Worm (Caenorhabditis elegans): ENCODE results near the gene lhpp-1.

lhpp-1 gene

DNA sequence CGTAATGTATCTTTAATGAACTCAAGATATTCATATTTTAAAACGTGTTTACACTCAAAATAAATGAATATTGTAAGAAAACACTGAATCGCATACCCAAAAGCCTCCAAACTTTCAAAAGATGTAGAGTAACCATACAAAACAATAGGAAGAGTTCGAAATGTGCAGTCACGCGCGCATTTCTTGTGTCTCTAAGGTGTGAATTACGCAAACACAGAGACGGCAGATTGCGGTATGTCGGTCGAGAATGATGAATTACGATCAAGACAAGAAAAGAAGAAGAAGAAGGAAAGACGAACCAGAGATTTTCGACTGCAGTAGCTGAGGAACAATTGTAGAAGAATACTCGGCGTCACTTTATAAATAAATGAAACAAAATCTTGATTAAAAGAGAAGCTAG is at the start of gene lhpp-1:
lhpp-1 (minus strand) TSS at position 354 of the 400 bp plus-strand sequence.
- TF ChIP-seq ztf-29 (GFP tag; IDR thresholded peaks at IDR 0.05), result no peak
- TF ChIP-seq tab-1 (GFP tag; IDR thresholded peaks at IDR 0.05), result no peak
- no peak for TF ChIP-seq klf-2 (GFP tag; conservative IDR thresholded peaks at IDR 0.05)
- no peak for TF ChIP-seq med-1 (GFP tag; optimal IDR thresholded peaks at IDR 0.05; ENCODE audit: insufficient read depth)
- TF ChIP-seq T22C8.4 (GFP tag; IDR thresholded peaks at IDR 0.05), result no peak
- TF ChIP-seq flt-1 (GFP tag; IDR thresholded peaks at IDR 0.05), result no peak
- no peak for TF ChIP-seq ref-1 (GFP tag; conservative IDR thresholded peaks at IDR 0.05)
- TF ChIP-seq cog-1 (tag; optimal IDR thresholded peaks at IDR 0.05), result no peak
- no peak for TF ChIP-seq ztf-23 (GFP tag; IDR thresholded peaks at IDR 0.05)

DNA sequence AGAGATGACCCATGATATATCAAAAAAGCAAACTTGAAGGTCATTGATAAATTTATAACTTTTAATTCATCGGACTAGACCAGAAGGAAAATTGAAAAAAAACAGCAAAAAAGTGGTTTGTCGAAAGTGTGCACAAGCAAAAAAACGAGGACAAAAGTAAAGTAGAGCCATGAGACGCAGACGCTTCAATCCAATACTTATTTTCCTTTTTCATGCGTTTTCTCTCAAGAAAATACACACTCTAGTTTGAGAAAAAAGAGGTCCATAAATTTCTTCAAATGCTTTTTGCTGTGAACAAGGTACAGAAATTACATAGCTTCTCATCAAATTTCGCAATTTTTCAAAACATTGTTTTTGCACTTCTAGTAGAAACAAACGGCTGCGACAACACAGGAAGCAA is 49.6 kb upstream of the lhpp-1 start:
- TF ChIP-seq med-1 (GFP tag; optimal IDR thresholded peaks at IDR 0.05; ENCODE audit: insufficient read depth), result no peak
- TF ChIP-seq klf-2 (GFP tag; conservative IDR thresholded peaks at IDR 0.05), result no peak
- no peak for TF ChIP-seq tab-1 (GFP tag; IDR thresholded peaks at IDR 0.05)
- TF ChIP-seq flt-1 (GFP tag; IDR thresholded peaks at IDR 0.05), result no peak

DNA sequence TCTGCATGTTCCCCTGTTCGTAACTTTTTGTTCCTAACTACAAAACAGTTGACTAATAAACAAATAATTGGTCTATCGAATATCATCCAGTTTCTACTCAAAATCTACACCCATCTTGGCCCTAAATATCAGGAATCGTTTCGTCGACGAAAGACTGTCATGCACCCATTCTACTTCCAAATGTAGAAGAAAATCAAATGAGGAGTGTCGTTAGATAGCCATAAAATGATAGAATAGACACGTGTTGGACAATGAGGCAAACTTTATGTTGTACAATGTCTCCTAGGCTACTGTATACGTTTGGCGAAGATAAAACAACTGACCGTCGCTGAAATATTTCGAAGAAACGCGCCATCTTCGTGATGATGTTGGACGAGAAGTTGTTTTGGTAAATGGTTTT is 48.4 kb upstream of the lhpp-1 start:
- TF ChIP-seq ztf-23 (GFP tag; IDR thresholded peaks at IDR 0.05), result no peak
- no peak for TF ChIP-seq flt-1 (GFP tag; IDR thresholded peaks at IDR 0.05)

DNA sequence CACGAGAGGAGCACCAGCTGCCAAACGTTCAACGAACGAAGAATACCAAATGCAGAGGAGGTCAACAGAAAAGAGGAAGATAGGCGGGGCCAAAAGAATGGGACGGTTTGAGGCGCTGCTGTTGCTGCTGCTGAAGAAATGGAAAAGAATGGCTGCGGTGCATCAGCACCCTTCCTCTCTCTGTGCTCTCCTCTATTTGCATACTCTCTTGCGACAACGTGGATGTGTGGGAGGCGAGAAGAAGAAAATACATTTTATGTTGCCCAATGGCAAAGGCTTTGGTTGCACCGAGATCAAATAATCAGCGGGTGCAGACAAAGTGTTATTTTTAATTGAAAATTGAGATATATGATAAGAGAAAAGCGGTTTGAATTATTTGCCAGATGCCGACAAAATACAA is 46.8 kb upstream of the lhpp-1 start:
- no peak for TF ChIP-seq flt-1 (GFP tag; IDR thresholded peaks at IDR 0.05)
- TF ChIP-seq tab-1 (GFP tag; IDR thresholded peaks at IDR 0.05), result no peak
- TF ChIP-seq ztf-29 (GFP tag; IDR thresholded peaks at IDR 0.05), result no peak
- TF ChIP-seq T22C8.4 (GFP tag; IDR thresholded peaks at IDR 0.05), result no peak
- TF ChIP-seq ztf-23 (GFP tag; IDR thresholded peaks at IDR 0.05), result no peak
- no peak for TF ChIP-seq klf-2 (GFP tag; conservative IDR thresholded peaks at IDR 0.05)

DNA sequence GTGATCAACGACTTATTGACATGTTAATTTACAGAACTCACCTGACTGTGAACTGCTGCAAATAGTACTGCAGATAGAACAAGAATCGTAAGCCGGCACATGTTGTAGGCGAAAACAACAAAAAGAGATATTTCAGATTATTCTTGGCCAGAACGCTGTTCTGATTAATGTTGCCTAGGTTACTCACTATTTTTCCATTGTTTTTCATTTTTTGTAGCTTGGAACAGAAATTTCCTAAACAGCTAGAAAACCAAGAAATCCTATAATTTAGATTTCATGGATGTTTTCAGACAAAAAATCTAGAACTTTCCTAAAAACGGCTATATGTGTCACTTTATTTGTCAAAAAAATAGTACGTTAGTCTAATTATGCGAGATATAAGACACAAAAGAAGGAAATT is 42.9 kb upstream of the lhpp-1 start, which contains the start of gene C27A7.9:
C27A7.9 (minus strand) TSS at position 101 of the 400 bp plus-strand sequence.
- TF ChIP-seq tab-1 (GFP tag; IDR thresholded peaks at IDR 0.05) (no peak), cog-1 (tag; optimal IDR thresholded peaks at IDR 0.05) (no peak), flt-1 (GFP tag; IDR thresholded peaks at IDR 0.05) (no peak), T22C8.4 (GFP tag; IDR thresholded peaks at IDR 0.05) (no peak), ref-1 (GFP tag; conservative IDR thresholded peaks at IDR 0.05) (no peak), med-1 (GFP tag; optimal IDR thresholded peaks at IDR 0.05; ENCODE audit: insufficient read depth) (no peak), klf-2 (GFP tag; conservative IDR thresholded peaks at IDR 0.05) (no peak), ztf-23 (GFP tag; IDR thresholded peaks at IDR 0.05) (no peak), ztf-29 (GFP tag; IDR thresholded peaks at IDR 0.05) (no peak)

DNA sequence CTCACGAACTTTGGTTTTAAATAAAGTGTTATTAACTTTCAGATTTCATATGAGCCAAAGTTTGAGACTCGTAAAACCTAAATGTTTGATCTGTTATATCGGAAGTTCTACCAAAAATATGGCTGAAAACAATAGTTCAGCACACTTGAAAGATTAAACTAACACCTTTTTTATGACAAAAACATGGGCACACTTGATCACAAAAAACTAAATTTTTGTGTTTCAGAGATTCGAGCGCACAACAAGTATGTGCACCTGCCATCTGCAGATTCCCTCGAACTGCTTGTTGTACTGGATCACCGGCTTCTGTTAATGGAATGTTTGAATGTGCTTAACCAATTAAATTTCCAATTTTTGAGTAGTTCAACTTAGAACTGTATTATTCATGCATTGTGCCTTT is 42.2 kb upstream of the lhpp-1 start:
- TF ChIP-seq ref-1 (GFP tag; conservative IDR thresholded peaks at IDR 0.05), result no peak
- no peak for TF ChIP-seq med-1 (GFP tag; optimal IDR thresholded peaks at IDR 0.05; ENCODE audit: insufficient read depth)
- TF ChIP-seq cog-1 (tag; optimal IDR thresholded peaks at IDR 0.05), result no peak

DNA sequence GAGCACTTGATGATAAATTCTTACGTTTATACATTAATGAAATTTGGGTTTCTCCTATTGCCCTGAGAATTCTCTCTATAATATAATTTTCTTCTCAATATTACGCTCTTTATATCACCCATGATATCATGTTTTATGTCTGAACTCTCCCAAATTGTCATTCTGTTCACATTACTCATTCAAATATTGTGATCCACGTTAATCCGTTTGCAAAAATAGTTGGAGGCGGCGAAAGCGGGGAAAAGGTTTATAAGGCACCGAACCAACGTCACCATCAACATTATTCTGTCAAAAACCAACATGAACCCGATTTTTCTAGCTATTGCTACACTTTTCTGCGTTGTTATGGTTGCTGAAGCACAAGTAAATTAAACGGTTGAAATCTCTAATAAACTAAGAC is 41.3 kb upstream of the lhpp-1 start, which contains the start of gene C27A7.8:
C27A7.8 (plus strand) TSS at position 301 of the 400 bp plus-strand sequence.
- TF ChIP-seq med-1 (GFP tag; optimal IDR thresholded peaks at IDR 0.05; ENCODE audit: insufficient read depth), result no peak
- no peak for TF ChIP-seq ztf-23 (GFP tag; IDR thresholded peaks at IDR 0.05)
- TF ChIP-seq flt-1 (GFP tag; IDR thresholded peaks at IDR 0.05), result no peak
- TF ChIP-seq T22C8.4 (GFP tag; IDR thresholded peaks at IDR 0.05), result no peak
- no peak for TF ChIP-seq tab-1 (GFP tag; IDR thresholded peaks at IDR 0.05)
- TF ChIP-seq ztf-29 (GFP tag; IDR thresholded peaks at IDR 0.05), result no peak
- no peak for TF ChIP-seq klf-2 (GFP tag; conservative IDR thresholded peaks at IDR 0.05)
- no peak for TF ChIP-seq cog-1 (tag; optimal IDR thresholded peaks at IDR 0.05)
- no peak for TF ChIP-seq ref-1 (GFP tag; conservative IDR thresholded peaks at IDR 0.05)

DNA sequence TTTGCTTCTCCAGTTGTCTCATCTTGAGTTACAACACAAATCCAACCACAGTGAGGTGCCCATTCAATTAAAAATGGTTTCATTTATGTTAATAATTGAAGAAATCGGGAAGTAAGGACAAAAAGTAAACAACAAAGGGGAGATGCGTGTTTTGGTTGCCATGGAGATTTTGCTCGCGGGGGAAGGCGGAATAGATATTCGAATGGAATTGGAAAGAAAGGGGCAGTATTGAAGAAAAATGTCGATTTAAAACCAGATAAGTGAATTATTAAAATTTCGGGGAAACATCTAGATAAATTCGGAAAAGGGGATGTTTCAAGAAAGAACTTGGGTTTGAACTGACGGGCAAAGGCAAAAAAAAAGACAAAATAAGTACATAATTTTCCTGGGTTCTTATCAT is 39.0 kb upstream of the lhpp-1 start, which contains the start of gene che-11:
che-11 (minus strand) TSS at position 101 of the 400 bp plus-strand sequence.
- no peak for TF ChIP-seq T22C8.4 (GFP tag; IDR thresholded peaks at IDR 0.05)
- no peak for TF ChIP-seq klf-2 (GFP tag; conservative IDR thresholded peaks at IDR 0.05)
- TF ChIP-seq cog-1 (tag; optimal IDR thresholded peaks at IDR 0.05), result no peak
- TF ChIP-seq flt-1 (GFP tag; IDR thresholded peaks at IDR 0.05), result no peak
- TF ChIP-seq tab-1 (GFP tag; IDR thresholded peaks at IDR 0.05), result no peak
- no peak for TF ChIP-seq ztf-29 (GFP tag; IDR thresholded peaks at IDR 0.05)
- TF ChIP-seq med-1 (GFP tag; optimal IDR thresholded peaks at IDR 0.05; ENCODE audit: insufficient read depth), result no peak
- TF ChIP-seq ref-1 (GFP tag; conservative IDR thresholded peaks at IDR 0.05), result no peak
- no peak for TF ChIP-seq ztf-23 (GFP tag; IDR thresholded peaks at IDR 0.05)

DNA sequence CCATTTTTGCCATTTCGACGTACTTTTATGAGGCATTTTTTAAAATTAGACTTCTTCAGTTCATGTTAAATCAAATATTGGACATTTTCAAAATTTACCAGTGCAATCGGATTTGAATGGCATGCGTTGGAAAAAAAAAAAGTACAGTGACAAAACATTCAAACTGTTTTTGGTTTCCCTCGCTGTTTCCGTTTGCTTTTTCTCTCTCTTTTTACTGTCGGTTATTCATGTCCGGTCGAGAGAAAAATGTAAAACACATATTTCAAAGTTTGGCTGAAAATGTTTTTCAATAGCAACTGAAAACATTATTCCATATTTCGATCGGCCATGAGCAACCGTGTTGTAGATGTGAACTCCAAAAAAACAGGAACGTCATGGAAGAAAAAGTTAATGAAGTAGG is 29.0 kb upstream of the lhpp-1 start, which contains the start of gene C27A7.3:
C27A7.3 (plus strand) TSS at position 301 of the 400 bp plus-strand sequence.
- TF ChIP-seq cog-1 (tag; optimal IDR thresholded peaks at IDR 0.05) (no peak), med-1 (GFP tag; optimal IDR thresholded peaks at IDR 0.05; ENCODE audit: insufficient read depth) (no peak), klf-2 (GFP tag; conservative IDR thresholded peaks at IDR 0.05) (no peak), ztf-29 (GFP tag; IDR thresholded peaks at IDR 0.05) (no peak), T22C8.4 (GFP tag; IDR thresholded peaks at IDR 0.05) (no peak), ref-1 (GFP tag; conservative IDR thresholded peaks at IDR 0.05) (no peak), tab-1 (GFP tag; IDR thresholded peaks at IDR 0.05) (no peak), flt-1 (GFP tag; IDR thresholded peaks at IDR 0.05) (no peak), ztf-23 (GFP tag; IDR thresholded peaks at IDR 0.05) (no peak)

DNA sequence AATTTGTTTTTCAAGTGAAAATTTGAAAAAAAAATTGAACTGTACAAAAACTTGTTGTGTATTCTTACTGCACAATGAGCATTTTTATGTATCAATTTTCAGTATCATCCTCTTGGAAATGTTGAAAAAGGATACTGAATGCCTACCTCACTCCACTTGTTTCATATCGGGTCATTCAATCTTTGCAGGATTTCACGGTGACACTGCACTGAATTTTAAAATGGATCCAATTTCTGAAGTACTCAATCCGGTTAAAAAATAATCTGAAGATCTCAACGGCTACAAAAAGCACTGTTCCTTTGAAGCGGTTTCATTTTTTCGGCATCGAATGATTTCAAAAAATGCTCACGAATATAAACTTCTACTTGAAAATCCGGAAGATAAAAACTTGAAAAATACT is 26.3 kb upstream of the lhpp-1 start:
- TF ChIP-seq ztf-29 (GFP tag; IDR thresholded peaks at IDR 0.05), result no peak
- no peak for TF ChIP-seq cog-1 (tag; optimal IDR thresholded peaks at IDR 0.05)
- TF ChIP-seq T22C8.4 (GFP tag; IDR thresholded peaks at IDR 0.05), result no peak
- no peak for TF ChIP-seq med-1 (GFP tag; optimal IDR thresholded peaks at IDR 0.05; ENCODE audit: insufficient read depth)
- TF ChIP-seq klf-2 (GFP tag; conservative IDR thresholded peaks at IDR 0.05), result no peak
- TF ChIP-seq flt-1 (GFP tag; IDR thresholded peaks at IDR 0.05), result no peak
- TF ChIP-seq ref-1 (GFP tag; conservative IDR thresholded peaks at IDR 0.05), result no peak
- no peak for TF ChIP-seq tab-1 (GFP tag; IDR thresholded peaks at IDR 0.05)
- no peak for TF ChIP-seq ztf-23 (GFP tag; IDR thresholded peaks at IDR 0.05)

Measured in whole organism, midembryonic.